Fruit fly (Drosophila melanogaster) whole organism, embryonic: ENCODE measurements around the gene RpL37A.

Source experiments
- Asciz ChIP-seq: fragments of 200-800 bp; sonication (Bioruptor generic); optimal IDR thresholded peaks from 2 replicates; lab custom pipeline; 2017; ENCODE audit warnings: missing biosample characterization, mild to moderate bottlenecking, missing genetic modification characterization, missing genetic modification reagents
- CG10147 ChIP-seq: fragments of 200-800 bp; sonication (Bioruptor generic); optimal IDR thresholded peaks from 2 replicates; lab custom pipeline; 2019; ENCODE audit warnings: missing biosample characterization, mild to moderate bottlenecking, missing genetic modification characterization, moderate library complexity
- CG10959 ChIP-seq: fragments of 200-800 bp; sonication (Bioruptor generic); IDR thresholded peaks from 2 replicates; pipeline ENCODE4 v1.3.6; 2022; ENCODE audit warnings: missing biosample characterization, missing genetic modification characterization
- CG13424 ChIP-seq: fragments of 200-800 bp; sonication (Bioruptor generic); optimal IDR thresholded peaks from 2 replicates; lab custom pipeline; 2019; ENCODE audit warnings: missing biosample characterization, mild to moderate bottlenecking, missing genetic modification characterization, moderate library complexity
- CG13775 ChIP-seq: fragments of 200-800 bp; sonication (Bioruptor generic); optimal IDR thresholded peaks from 3 replicates; lab custom pipeline; 2017; ENCODE audit warnings: missing biosample characterization, mild to moderate bottlenecking, missing genetic modification characterization
- CG14050 ChIP-seq: fragments of 200-800 bp; sonication (Bioruptor generic); IDR thresholded peaks from 3 replicates; pipeline ENCODE4 v1.3.6; 2022; ENCODE audit warnings: missing biosample characterization, missing genetic modification characterization
- CG17829 ChIP-seq: fragments of 200-800 bp; optimal IDR thresholded peaks from 2 replicates; lab custom pipeline; 2019; ENCODE audit warnings: missing biosample characterization, mild to moderate bottlenecking, missing genetic modification characterization, moderate library complexity
- CG18764 ChIP-seq: fragments of 200-800 bp; sonication (Bioruptor generic); optimal IDR thresholded peaks from 3 replicates; lab custom pipeline; 2016; ENCODE audit warnings: missing biosample characterization, missing genetic modification characterization
- CG31388 ChIP-seq: fragments of 200-800 bp; sonication (Bioruptor generic); optimal IDR thresholded peaks from 2 replicates; lab custom pipeline; 2016; ENCODE audit warnings: missing biosample characterization, missing genetic modification characterization
- CG32772 ChIP-seq: fragments of 200-800 bp; sonication (Bioruptor generic); IDR thresholded peaks from 2 replicates; pipeline ENCODE4 v1.3.6; 2022; ENCODE audit warnings: missing biosample characterization, missing genetic modification characterization
- CG4328 ChIP-seq: fragments of 200-800 bp; sonication (Bioruptor generic); optimal IDR thresholded peaks from 3 replicates; lab custom pipeline; 2017; ENCODE audit warnings: missing biosample characterization, missing genetic modification reagents, missing genetic modification characterization
- CG4424 ChIP-seq: fragments of 200-800 bp; sonication (Bioruptor generic); optimal IDR thresholded peaks from 3 replicates; lab custom pipeline; 2016; ENCODE audit warnings: missing biosample characterization, missing genetic modification characterization
- CG4820 ChIP-seq: fragments of 200-800 bp; sonication (Bioruptor generic); optimal IDR thresholded peaks from 3 replicates; lab custom pipeline; 2016; ENCODE audit warnings: missing biosample characterization, missing genetic modification characterization
- CG6175 ChIP-seq: fragments of 200-800 bp; sonication (Bioruptor generic); IDR thresholded peaks from 3 replicates; pipeline ENCODE4 v1.3.6; 2022; ENCODE audit warnings: missing biosample characterization, missing genetic modification characterization
- CG6654 ChIP-seq: fragments of 200-800 bp; sonication (Bioruptor generic); optimal IDR thresholded peaks from 2 replicates; lab custom pipeline; 2017; ENCODE audit warnings: missing biosample characterization, mild to moderate bottlenecking, missing genetic modification characterization
- ERR ChIP-seq: fragments of 200-800 bp; sonication (Bioruptor generic); optimal IDR thresholded peaks from 2 replicates; lab custom pipeline; 2016; ENCODE audit warnings: missing biosample characterization, missing genetic modification characterization
- Hey ChIP-seq: fragments of 200-800 bp; sonication (Bioruptor generic); optimal IDR thresholded peaks from 3 replicates; lab custom pipeline; 2018; ENCODE audit warnings: missing biosample characterization, mild to moderate bottlenecking, missing genetic modification characterization
- NfI ChIP-seq: fragments of 200-800 bp; sonication (Bioruptor generic); optimal IDR thresholded peaks from 3 replicates; lab custom pipeline; 2018; ENCODE audit warnings: missing biosample characterization, mild to moderate bottlenecking, missing genetic modification characterization, moderate library complexity
- Rfx ChIP-seq: fragments of 200-800 bp; sonication (Bioruptor generic); IDR thresholded peaks from 2 replicates; pipeline ENCODE4 v1.3.6; 2022; ENCODE audit warnings: missing biosample characterization, missing genetic modification characterization
- Rx ChIP-seq: fragments of 200-800 bp; sonication (Bioruptor generic); IDR thresholded peaks from 2 replicates; pipeline ENCODE4 v1.3.6; 2022; ENCODE audit warnings: missing biosample characterization, missing genetic modification characterization
- al ChIP-seq: fragments of 200-800 bp; sonication (Bioruptor generic); IDR thresholded peaks from 2 replicates; pipeline ENCODE4 v1.3.6; 2022; ENCODE audit warnings: missing biosample characterization, missing genetic modification characterization
- bcd ChIP-seq: fragments of 200-800 bp; sonication (Bioruptor generic); optimal IDR thresholded peaks from 2 replicates; lab custom pipeline; 2017; ENCODE audit warnings: missing biosample characterization, mild to moderate bottlenecking, missing genetic modification characterization
- bigmax ChIP-seq: fragments of 200-800 bp; sonication (Bioruptor generic); optimal IDR thresholded peaks from 2 replicates; lab custom pipeline; 2018; ENCODE audit warnings: missing biosample characterization, mild to moderate bottlenecking, missing genetic modification characterization
- bowl ChIP-seq: fragments of 200-800 bp; sonication (Bioruptor generic); IDR thresholded peaks from 2 replicates; pipeline ENCODE4 v1.3.6; 2022; ENCODE audit warnings: missing biosample characterization, missing genetic modification characterization
- chif ChIP-seq, 2 experiments: fragments of 200-800 bp; sonication (Bioruptor generic); optimal IDR thresholded peaks; 3 replicates each; lab custom pipeline; 2016; ENCODE audit warnings: missing biosample characterization in 2 of 2, missing genetic modification characterization in 2 of 2
- chn ChIP-seq: fragments of 200-800 bp; sonication (Bioruptor generic); optimal IDR thresholded peaks from 2 replicates; lab custom pipeline; 2016; ENCODE audit warnings: missing biosample characterization, missing genetic modification characterization
- corto ChIP-seq: fragments of 200-800 bp; sonication (Bioruptor generic); optimal IDR thresholded peaks from 2 replicates; lab custom pipeline; 2016; ENCODE audit warnings: missing biosample characterization, mild to moderate bottlenecking, missing genetic modification characterization, moderate library complexity
- disco-r ChIP-seq: fragments of 200-800 bp; sonication (Bioruptor generic); optimal IDR thresholded peaks from 2 replicates; lab custom pipeline; 2016; ENCODE audit warnings: missing biosample characterization, missing genetic modification characterization
- dm ChIP-seq: fragments of 200-800 bp; sonication (Bioruptor generic); optimal IDR thresholded peaks from 3 replicates; lab custom pipeline; 2016; ENCODE audit warnings: missing biosample characterization, missing genetic modification characterization
- dmrt99B ChIP-seq: fragments of 200-800 bp; sonication (Bioruptor generic); optimal IDR thresholded peaks from 2 replicates; lab custom pipeline; 2018; ENCODE audit warnings: missing biosample characterization, mild to moderate bottlenecking, missing genetic modification characterization, moderate library complexity
- exex ChIP-seq: fragments of 200-800 bp; sonication (Bioruptor generic); optimal IDR thresholded peaks from 4 replicates; lab custom pipeline; 2018; ENCODE audit warnings: missing biosample characterization, mild to moderate bottlenecking, missing genetic modification characterization, moderate library complexity
- ftz-f1 ChIP-seq: fragments of 200-800 bp; sonication (Bioruptor generic); optimal IDR thresholded peaks from 2 replicates; lab custom pipeline; 2016; ENCODE audit warnings: missing biosample characterization, missing genetic modification characterization
- grn ChIP-seq: fragments of 200-800 bp; sonication (Bioruptor generic); optimal IDR thresholded peaks from 3 replicates; lab custom pipeline; 2017; ENCODE audit warnings: missing biosample characterization, missing genetic modification characterization
- gsb ChIP-seq: fragments of 200-800 bp; sonication (Bioruptor generic); IDR thresholded peaks from 2 replicates; pipeline ENCODE4 v1.3.6; 2022; ENCODE audit warnings: missing biosample characterization, missing genetic modification characterization
- h ChIP-seq: fragments of >200 bp; optimal IDR thresholded peaks from 2 replicates; lab custom pipeline; 2017
- hb ChIP-seq: fragments of 200-800 bp; sonication (Bioruptor generic); IDR thresholded peaks from 3 replicates; pipeline ENCODE4 v1.3.6; 2022; ENCODE audit warnings: missing biosample characterization, missing genetic modification characterization; ENCODE audit not compliant: partially characterized antibody
- her ChIP-seq: fragments of 200-800 bp; sonication (Bioruptor generic); optimal IDR thresholded peaks from 2 replicates; lab custom pipeline; 2016; ENCODE audit warnings: missing biosample characterization, missing genetic modification characterization
- jumu ChIP-seq: fragments of 200-800 bp; sonication (Bioruptor generic); optimal IDR thresholded peaks from 3 replicates; lab custom pipeline; 2016; ENCODE audit warnings: missing biosample characterization, missing genetic modification characterization
- knrl ChIP-seq: fragments of 200-800 bp; sonication (Bioruptor generic); IDR thresholded peaks from 3 replicates; pipeline ENCODE4 v1.3.6; 2022; ENCODE audit warnings: missing biosample characterization, missing genetic modification characterization; ENCODE audit not compliant: partially characterized antibody
- pnt ChIP-seq: fragments of 200-800 bp; sonication (Bioruptor generic); optimal IDR thresholded peaks from 3 replicates; lab custom pipeline; 2016; ENCODE audit warnings: missing biosample characterization, missing genetic modification characterization
- row ChIP-seq: fragments of 200-800 bp; sonication (Bioruptor generic); IDR thresholded peaks from 3 replicates; pipeline ENCODE4 v1.3.6; 2022; ENCODE audit warnings: missing biosample characterization, missing genetic modification characterization
- sens ChIP-seq: fragments of 200-800 bp; sonication (Bioruptor generic); peaks from one replicate; lab custom pipeline; 2016; ENCODE audit warnings: missing biosample characterization, missing genetic modification characterization
- sim ChIP-seq: fragments of 200-800 bp; sonication (Bioruptor generic); IDR thresholded peaks from 2 replicates; pipeline ENCODE4 v1.3.6; 2022; ENCODE audit warnings: missing biosample characterization, missing genetic modification characterization
- sob ChIP-seq: fragments of 200-800 bp; sonication (Bioruptor generic); IDR thresholded peaks from 2 replicates; pipeline ENCODE4 v1.3.6; 2022; ENCODE audit warnings: missing biosample characterization, missing genetic modification characterization
- sr ChIP-seq: fragments of 200-800 bp; sonication (Bioruptor generic); IDR thresholded peaks from 3 replicates; pipeline ENCODE4 v1.3.6; 2022; ENCODE audit warnings: missing biosample characterization, missing genetic modification characterization
- stc ChIP-seq: fragments of 200-800 bp; sonication (Bioruptor generic); IDR thresholded peaks from 2 replicates; pipeline ENCODE4 v1.3.6; 2022; ENCODE audit warnings: missing biosample characterization, missing genetic modification characterization
- tap ChIP-seq: fragments of 200-800 bp; optimal IDR thresholded peaks from 3 replicates; lab custom pipeline; 2019; ENCODE audit warnings: missing biosample characterization, mild to moderate bottlenecking, missing genetic modification characterization, moderate library complexity
- tin ChIP-seq: fragments of 200-800 bp; sonication (Bioruptor generic); optimal IDR thresholded peaks from 3 replicates; lab custom pipeline; 2016; ENCODE audit warnings: missing biosample characterization, missing genetic modification characterization
- ttk ChIP-seq: fragments of 200-800 bp; sonication (Bioruptor generic); IDR thresholded peaks from 2 replicates; pipeline ENCODE4 v2.1.2; 2022; ENCODE audit warnings: missing biosample characterization, missing genetic modification characterization
- vfl ChIP-seq: fragments of 200-800 bp; sonication (Bioruptor generic); optimal IDR thresholded peaks from 2 replicates; lab custom pipeline; 2016; ENCODE audit warnings: missing biosample characterization, missing genetic modification characterization
- wek ChIP-seq: fragments of 200-800 bp; sonication (Bioruptor generic); optimal IDR thresholded peaks from 3 replicates; lab custom pipeline; 2018; ENCODE audit warnings: missing biosample characterization, mild to moderate bottlenecking, missing genetic modification characterization, moderate library complexity
- zfh2 ChIP-seq: fragments of 200-800 bp; sonication (Bioruptor generic); optimal IDR thresholded peaks from 2 replicates; lab custom pipeline; 2016; ENCODE audit warnings: missing biosample characterization, missing genetic modification characterization

The RpL37A gene

DNA sequence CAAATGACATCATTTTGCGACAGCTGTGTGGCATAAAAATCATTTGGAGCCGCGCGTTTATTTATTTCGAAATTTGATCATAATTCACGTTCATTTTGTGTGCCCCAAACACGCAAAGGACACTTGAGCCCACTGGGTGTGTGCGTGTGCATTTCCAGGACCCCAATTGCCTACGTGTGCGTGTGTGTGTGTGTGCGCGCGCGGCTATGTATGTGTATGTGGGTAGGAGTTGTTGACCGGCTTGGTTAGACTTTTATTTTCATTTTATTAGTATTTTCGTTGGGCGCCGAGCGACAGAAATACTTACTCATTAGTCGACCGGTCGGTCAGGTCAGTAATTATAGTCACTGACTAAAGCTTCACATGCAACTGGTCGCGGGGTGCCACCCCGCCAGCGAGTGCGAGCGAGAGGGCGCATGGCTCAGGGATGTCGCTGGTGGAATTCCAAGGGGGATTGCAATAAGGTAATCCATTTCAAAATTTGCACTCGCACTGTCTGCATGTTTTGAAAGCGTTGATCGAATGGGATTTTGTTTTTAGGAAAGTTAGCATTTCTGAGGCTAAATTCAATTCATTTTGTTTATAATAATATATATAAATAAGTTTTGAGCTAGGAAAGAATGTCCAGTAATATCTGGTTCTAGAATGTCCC is 27.1 kb upstream of the RpL37A start (continued):
- TF ChIP-seq al (GFP tag; lab: Robert Waterston, UW), result peak; percentile 42; the same call in 1 of the 2 replicates
- TF ChIP-seq CG6654 (GFP tag; lab: Kevin White, UChicago), result no peak
- TF ChIP-seq dm, result no peak
- TF ChIP-seq Asciz (GFP tag; lab: Kevin White, UChicago), result peak; percentile 2
- TF ChIP-seq Hey, result no peak
- no peak for TF ChIP-seq CG4328 (GFP tag; lab: Kevin White, UChicago)
- peak; percentile 28 for TF ChIP-seq tin (GFP tag; lab: Kevin White, UChicago)
- TF ChIP-seq ttk (GFP tag; lab: Robert Waterston, UW), result peak; percentile 43
- no peak; the same call in 1 of the 2 replicates for TF ChIP-seq sim
- TF ChIP-seq tap (tag; lab: Kevin White, UChicago), result no peak
- peak; percentile 50; the same call in 2 of the 3 replicates for TF ChIP-seq CG14050 (GFP tag; lab: Robert Waterston, UW)
- TF ChIP-seq CG17829 (tag; lab: Kevin White, UChicago), result no peak
- TF ChIP-seq bcd (GFP tag; lab: Kevin White, UChicago), result peak; percentile 44
- TF ChIP-seq Rx (GFP tag; lab: Robert Waterston, UW), result 0 out of 2 replicates have a peak, but pooled peaks have one; percentile 32
- TF ChIP-seq zfh2 (GFP tag; lab: Kevin White, UChicago), result peak; percentile 37
- peak; percentile 60 for TF ChIP-seq stc (GFP tag; lab: Robert Waterston, UW)
- TF ChIP-seq bowl (GFP tag; lab: Robert Waterston, UW), result no peak
- no peak for TF ChIP-seq sr (GFP tag; lab: Robert Waterston, UW)
- peak; percentile 25 for TF ChIP-seq corto (GFP tag; lab: Kevin White, UChicago)
- TF ChIP-seq NfI (GFP tag; lab: Kevin White, UChicago), result peak; percentile 62
- TF ChIP-seq h (lab: Kevin White, UChicago), result no peak
- TF ChIP-seq sob (GFP tag; lab: Robert Waterston, UW), result no peak
- TF ChIP-seq CG4424, result peak; percentile 41
- TF ChIP-seq CG32772 (GFP tag; lab: Robert Waterston, UW), result 0 out of 2 replicates have a peak, but pooled peaks have one; percentile 14
- TF ChIP-seq jumu (GFP tag; lab: Kevin White, UChicago), result no peak
- TF ChIP-seq vfl, result no peak
- TF ChIP-seq dmrt99B (tag; lab: Kevin White, UChicago), result peak; percentile 50
- peak; percentile 1 for TF ChIP-seq pnt
- no peak for TF ChIP-seq disco-r (GFP tag; lab: Kevin White, UChicago)
- no peak for TF ChIP-seq ERR (GFP tag; lab: Kevin White, UChicago)
- TF ChIP-seq chif (GFP tag; optimal IDR thresholded peaks at IDR 0.05; lab: Kevin White, UChicago), result no peak
- TF ChIP-seq CG10147 (GFP tag; lab: Kevin White, UChicago), result no peak
- TF ChIP-seq CG13424 (tag; lab: Kevin White, UChicago), result peak; percentile 51
- TF ChIP-seq her (GFP tag; lab: Kevin White, UChicago), result no peak
- TF ChIP-seq CG13775 (GFP tag; lab: Kevin White, UChicago), result peak; percentile 46

DNA sequence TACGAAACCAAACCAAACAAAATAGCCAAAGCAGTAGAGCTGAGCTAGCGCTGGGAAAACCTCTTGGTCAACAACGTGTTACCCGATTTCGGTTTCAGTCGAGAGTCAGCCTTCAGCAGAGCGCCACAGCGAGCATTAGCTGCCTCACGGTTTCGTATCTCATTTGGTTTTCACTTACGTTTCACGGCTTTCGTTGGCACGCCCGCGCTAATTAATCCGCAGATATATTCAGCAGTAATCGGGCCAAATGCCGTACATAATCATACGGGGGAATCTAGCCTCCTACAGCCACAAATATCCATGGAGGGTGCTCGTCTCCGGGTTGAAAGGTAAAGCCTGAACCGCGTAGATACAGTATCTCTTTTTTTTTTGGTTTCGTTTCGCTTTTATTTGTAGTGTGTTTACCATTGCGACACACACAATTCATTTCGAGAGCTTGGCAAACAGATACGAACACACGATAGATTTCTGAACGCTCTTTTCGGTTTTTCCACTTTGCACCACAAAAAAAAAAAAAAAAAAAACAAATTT is 26.3 kb upstream of the RpL37A start, which contains the start of gene CG31650:
CG31650 (minus strand) TSS at position 352 of the 531 bp plus-strand sequence.
- TF ChIP-seq bigmax (GFP tag; lab: Kevin White, UChicago) (no peak), CG10959 (GFP tag; lab: Robert Waterston, UW) (no peak), gsb (no peak), chn (no peak), wek (peak; percentile 18), row (GFP tag; lab: Robert Waterston, UW) (no peak), exex (tag; lab: Kevin White, UChicago) (peak; percentile 49), ftz-f1 (GFP tag; lab: Kevin White, UChicago) (peak; percentile 11), CG18764 (GFP tag; lab: Kevin White, UChicago) (no peak), hb (GFP tag; lab: Robert Waterston, UW) (no peak), CG4820 (GFP tag; lab: Kevin White, UChicago) (no peak), CG6175 (GFP tag; lab: Robert Waterston, UW) (peak; percentile 42; the same call in 2 of the 3 replicates), knrl (GFP tag; lab: Robert Waterston, UW) (no peak), Rfx (GFP tag; lab: Robert Waterston, UW) (peak; percentile 6; the same call in 1 of the 2 replicates), grn (GFP tag; lab: Kevin White, UChicago) (peak; percentile 69), sens (GFP tag; lab: Kevin White, UChicago) (peak; percentile 17), CG31388 (no peak)
